ENCODE assay signal across 4 worm cellular contexts in the genomic region with DNA sequence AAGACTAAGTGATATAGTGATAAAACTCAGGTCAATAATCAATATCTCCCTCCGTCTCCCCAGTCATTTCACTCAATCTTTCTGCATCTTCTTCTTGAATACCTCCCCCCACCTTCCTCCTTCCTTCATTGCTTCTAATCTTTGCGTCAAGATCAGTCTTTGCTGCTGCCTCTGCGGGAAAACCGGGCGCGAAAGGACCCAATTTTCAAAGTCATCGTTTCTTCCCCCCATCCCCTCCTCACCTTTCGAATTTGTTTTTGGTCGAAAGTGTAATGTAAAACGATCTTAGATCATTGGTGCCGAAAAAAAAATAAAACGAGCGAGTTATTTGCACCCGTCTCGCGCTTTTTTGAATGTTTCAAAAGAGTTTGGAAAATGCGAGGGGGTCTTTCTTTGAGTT.
TF ChIP-seq lines count a peak whose summit lies in the region.

No protein-coding gene starts in this region.

TF ChIP-seq in whole organism, L1 larva, 84 proteins besides CTCF, POLR2A, EP300 and RAD21 (continued from another document and continues in another):
- TF ChIP-seq lsy-2 (tag; optimal IDR thresholded peaks at IDR 0.05; lab: Kevin White, UChicago) (no peak), mab-9 (GFP tag; IDR thresholded peaks at IDR 0.05; lab: Robert Waterston, UW) (no peak), mep-1 (tag; optimal IDR thresholded peaks at IDR 0.05; lab: Kevin White, UChicago) (no peak), pag-3 (tag; optimal IDR thresholded peaks at IDR 0.05; lab: Kevin White, UChicago; ENCODE audit: borderline replicate concordance, insufficient read depth) (no peak), nhr-47 (tag; optimal IDR thresholded peaks at IDR 0.05; lab: Kevin White, UChicago) (no peak), C04F5.9 (tag; optimal IDR thresholded peaks at IDR 0.05; lab: Kevin White, UChicago) (no peak), egl-13 (tag; optimal IDR thresholded peaks at IDR 0.05; lab: Kevin White, UChicago) (no peak), nhr-71 (tag; optimal IDR thresholded peaks at IDR 0.05; lab: Kevin White, UChicago) (peak; percentile 69), ztf-11 (tag; optimal IDR thresholded peaks at IDR 0.05; lab: Kevin White, UChicago) (no peak), nhr-20 (tag; optimal IDR thresholded peaks at IDR 0.05; lab: Kevin White, UChicago) (peak; percentile 66), aha-1 (tag; optimal IDR thresholded peaks at IDR 0.05; lab: Kevin White, UChicago) (no peak), unc-98 (GFP tag; IDR thresholded peaks at IDR 0.05; lab: Robert Waterston, UW) (no peak), sox-4 (tag; optimal IDR thresholded peaks at IDR 0.05; lab: Kevin White, UChicago) (no peak), nhr-12 (tag; optimal IDR thresholded peaks at IDR 0.05; lab: Kevin White, UChicago) (no peak), zip-4 (GFP tag; optimal IDR thresholded peaks at IDR 0.05; lab: Kevin White, UChicago) (no peak), isw-1 (GFP tag; IDR thresholded peaks at IDR 0.05; lab: Robert Waterston, UW) (no peak), efl-1 (optimal IDR thresholded peaks at IDR 0.05; lab: Kevin White, UChicago) (no peak), efl-1 (GFP tag; optimal IDR thresholded peaks at IDR 0.05 in 1 of 2; lab: Kevin White, UChicago) (no peak), pax-3 (tag; optimal IDR thresholded peaks at IDR 0.05; lab: Kevin White, UChicago) (no peak), lin-14 (GFP tag; optimal IDR thresholded peaks at IDR 0.05; lab: Kevin White, UChicago) (peak; percentile 79), C16A3.4 (tag; optimal IDR thresholded peaks at IDR 0.05; lab: Kevin White, UChicago) (no peak), efl-3 (GFP tag; optimal IDR thresholded peaks at IDR 0.05; lab: Kevin White, UChicago) (no peak), F16B12.6 (tag; optimal IDR thresholded peaks at IDR 0.05; lab: Kevin White, UChicago) (no peak), nhr-84 (tag; optimal IDR thresholded peaks at IDR 0.05; lab: Kevin White, UChicago) (no peak), unc-30 (tag; optimal IDR thresholded peaks at IDR 0.05; lab: Kevin White, UChicago) (no peak), C34B4.2 (tag; optimal IDR thresholded peaks at IDR 0.05; lab: Kevin White, UChicago) (no peak), nhr-19 (GFP tag; conservative IDR thresholded peaks at IDR 0.05; lab: Robert Waterston, UW) (peak; percentile 37), nhr-76 (tag; optimal IDR thresholded peaks at IDR 0.05; lab: Kevin White, UChicago) (no peak), snpc-4 (tag; optimal IDR thresholded peaks at IDR 0.05; lab: Kevin White, UChicago) (no peak), nhr-11 (tag; optimal IDR thresholded peaks at IDR 0.05; lab: Kevin White, UChicago) (no peak), skn-1 (tag; optimal IDR thresholded peaks at IDR 0.05; lab: Kevin White, UChicago) (peak; percentile 6), ceh-88 (GFP tag; IDR thresholded peaks at IDR 0.05; lab: Robert Waterston, UW) (no peak), ceh-82 (tag; optimal IDR thresholded peaks at IDR 0.05; lab: Kevin White, UChicago) (no peak), elt-2 (tag; optimal IDR thresholded peaks at IDR 0.05; lab: Kevin White, UChicago) (no peak)

TF ChIP-seq in whole organism, L2 larva, 48 proteins besides CTCF, POLR2A, EP300 and RAD21 (continued from another document):
- TF ChIP-seq C34F6.9 (tag; optimal IDR thresholded peaks at IDR 0.05; lab: Kevin White, UChicago), result peak; percentile 5
- peak; percentile 18 for TF ChIP-seq lin-13 (GFP tag; optimal IDR thresholded peaks at IDR 0.05; lab: Kevin White, UChicago)
- TF ChIP-seq lin-39 (tag; optimal IDR thresholded peaks at IDR 0.05; lab: Kevin White, UChicago), result no peak

TF ChIP-seq in whole organism, L3 larva, 47 proteins besides CTCF, POLR2A, EP300 and RAD21 (continued from another document):
- TF ChIP-seq R02D3.7 (tag; optimal IDR thresholded peaks at IDR 0.05; lab: Kevin White, UChicago), result no peak
- TF ChIP-seq skn-1 (tag; optimal IDR thresholded peaks at IDR 0.05; lab: Kevin White, UChicago), result no peak
- TF ChIP-seq unc-62 (GFP tag; optimal IDR thresholded peaks at IDR 0.05; lab: Kevin White, UChicago), result no peak
- TF ChIP-seq ztf-4 (tag; optimal IDR thresholded peaks at IDR 0.05; lab: Kevin White, UChicago), result no peak
- TF ChIP-seq nfya-1 (tag; optimal IDR thresholded peaks at IDR 0.05; lab: Kevin White, UChicago; ENCODE audit: insufficient read depth), result no peak
- TF ChIP-seq pha-4 (tag; optimal IDR thresholded peaks at IDR 0.05; lab: Kevin White, UChicago), result no peak

TF ChIP-seq in whole organism, L4 larva, 104 proteins besides CTCF, POLR2A, EP300 and RAD21 (continued from another document):
- TF ChIP-seq zag-1 (tag; optimal IDR thresholded peaks at IDR 0.05; lab: Kevin White, UChicago), result no peak
